Fruit fly (Drosophila melanogaster) whole organism, embryonic: ENCODE data around the gene Gart.

ENCODE experiments used
- Atf-2 ChIP-seq: fragments of 200-800 bp; sonication (Bioruptor generic); optimal IDR thresholded peaks from 2 replicates; lab custom pipeline; 2016; ENCODE audit warnings: missing biosample characterization, missing genetic modification characterization
- B-H2 ChIP-seq: fragments of 200-800 bp; sonication (Bioruptor generic); optimal IDR thresholded peaks from 2 replicates; lab custom pipeline; 2018; ENCODE audit warnings: missing biosample characterization, mild to moderate bottlenecking, missing genetic modification characterization
- CG10267 ChIP-seq: fragments of 200-800 bp; sonication (Bioruptor generic); optimal IDR thresholded peaks from 2 replicates; lab custom pipeline; 2018; ENCODE audit warnings: missing biosample characterization, mild to moderate bottlenecking, missing genetic modification characterization, moderate library complexity
- CG10431 ChIP-seq: fragments of 200-800 bp; sonication (Bioruptor generic); optimal IDR thresholded peaks from 3 replicates; lab custom pipeline; 2018; ENCODE audit warnings: missing biosample characterization, mild to moderate bottlenecking, missing genetic modification characterization
- CG10959 ChIP-seq: fragments of 200-800 bp; sonication (Bioruptor generic); IDR thresholded peaks from 2 replicates; pipeline ENCODE4 v1.3.6; 2022; ENCODE audit warnings: missing biosample characterization, missing genetic modification characterization
- CG13287 ChIP-seq: fragments of 200-800 bp; sonication (Bioruptor generic); IDR thresholded peaks from 2 replicates; pipeline ENCODE4 v1.3.6; 2022; ENCODE audit warnings: missing biosample characterization, missing genetic modification characterization; ENCODE audit not compliant: partially characterized antibody
- CG13894 ChIP-seq: fragments of 200-800 bp; sonication (Bioruptor generic); optimal IDR thresholded peaks from 3 replicates; lab custom pipeline; 2018; ENCODE audit warnings: missing biosample characterization, mild to moderate bottlenecking, missing genetic modification characterization, moderate library complexity
- CG14667 ChIP-seq: fragments of 200-800 bp; sonication (Bioruptor generic); IDR thresholded peaks from 2 replicates; pipeline ENCODE4 v1.3.6; 2022; ENCODE audit warnings: missing biosample characterization, missing genetic modification characterization
- CG15011 ChIP-seq: fragments of 200-800 bp; sonication (Bioruptor generic); optimal IDR thresholded peaks from 3 replicates; lab custom pipeline; 2018; ENCODE audit warnings: missing biosample characterization, mild to moderate bottlenecking, missing genetic modification characterization
- CG1647 ChIP-seq: fragments of 200-800 bp; sonication (Bioruptor generic); optimal IDR thresholded peaks from 3 replicates; lab custom pipeline; 2016; ENCODE audit warnings: missing biosample characterization, missing genetic modification characterization
- CG17912 ChIP-seq: fragments of 200-800 bp; sonication (Bioruptor generic); optimal IDR thresholded peaks from 2 replicates; lab custom pipeline; 2018; ENCODE audit warnings: missing biosample characterization, mild to moderate bottlenecking, missing genetic modification characterization
- CG2129 ChIP-seq: fragments of 200-800 bp; sonication (Bioruptor generic); IDR thresholded peaks from 2 replicates; pipeline ENCODE4 v1.3.6; 2022; ENCODE audit warnings: missing biosample characterization, missing genetic modification characterization; ENCODE audit not compliant: partially characterized antibody
- CG3847 ChIP-seq: fragments of 200-800 bp; sonication (Bioruptor generic); IDR thresholded peaks from 2 replicates; pipeline ENCODE4 v1.3.6; 2022; ENCODE audit warnings: missing biosample characterization, missing genetic modification characterization
- CG4424 ChIP-seq: fragments of 200-800 bp; sonication (Bioruptor generic); optimal IDR thresholded peaks from 3 replicates; lab custom pipeline; 2016; ENCODE audit warnings: missing biosample characterization, missing genetic modification characterization
- CG4730 ChIP-seq: fragments of 200-800 bp; sonication (Bioruptor generic); IDR thresholded peaks from 2 replicates; pipeline ENCODE4 v1.3.6; 2022; ENCODE audit warnings: missing biosample characterization, missing genetic modification characterization
- CG6791 ChIP-seq: fragments of 200-800 bp; sonication (Bioruptor generic); IDR thresholded peaks from 3 replicates; pipeline ENCODE4 v1.3.6; 2022; ENCODE audit warnings: missing biosample characterization, missing genetic modification characterization; ENCODE audit not compliant: partially characterized antibody
- CG9797 ChIP-seq: fragments of 200-800 bp; sonication (Bioruptor generic); optimal IDR thresholded peaks from 3 replicates; lab custom pipeline; 2018; ENCODE audit warnings: missing biosample characterization, mild to moderate bottlenecking, missing genetic modification characterization
- Doc2 ChIP-seq: fragments of 200-800 bp; sonication (Bioruptor generic); IDR thresholded peaks from 2 replicates; pipeline ENCODE4 v1.3.6; 2022; ENCODE audit warnings: missing biosample characterization, missing genetic modification characterization
- Elba2 ChIP-seq: fragments of 200-800 bp; sonication (Bioruptor generic); optimal IDR thresholded peaks from 3 replicates; lab custom pipeline; 2016; ENCODE audit warnings: missing biosample characterization, missing genetic modification characterization
- Kr ChIP-seq: fragments of 200-800 bp; sonication (Bioruptor generic); optimal IDR thresholded peaks from 2 replicates; lab custom pipeline; 2017; ENCODE audit warnings: missing biosample characterization, mild to moderate bottlenecking, missing genetic modification characterization
- MTF-1 ChIP-seq: fragments of 200-800 bp; sonication (Bioruptor generic); optimal IDR thresholded peaks from 2 replicates; lab custom pipeline; 2018; ENCODE audit warnings: missing biosample characterization, mild to moderate bottlenecking, missing genetic modification characterization, borderline replicate concordance
- Max ChIP-seq: fragments of 200-800 bp; sonication (Bioruptor generic); optimal IDR thresholded peaks from 2 replicates; lab custom pipeline; 2016; ENCODE audit warnings: missing biosample characterization, mild to moderate bottlenecking, missing genetic modification characterization
- NC2α ChIP-seq: fragments of 200-800 bp; sonication (Bioruptor generic); optimal IDR thresholded peaks from 2 replicates; lab custom pipeline; 2016; ENCODE audit warnings: missing biosample characterization, missing genetic modification characterization
- NFAT ChIP-seq: fragments of 200-800 bp; sonication (Bioruptor generic); IDR thresholded peaks from 2 replicates; pipeline ENCODE4 v1.3.6; 2022; ENCODE audit warnings: missing biosample characterization, missing genetic modification characterization
- Poxn ChIP-seq: fragments of 200-800 bp; sonication (Bioruptor generic); IDR thresholded peaks from 2 replicates; pipeline ENCODE4 v1.3.6; 2022; ENCODE audit warnings: missing biosample characterization, missing genetic modification characterization
- Rx ChIP-seq: fragments of 200-800 bp; sonication (Bioruptor generic); IDR thresholded peaks from 2 replicates; pipeline ENCODE4 v1.3.6; 2022; ENCODE audit warnings: missing biosample characterization, missing genetic modification characterization
- Spps ChIP-seq: fragments of 200-800 bp; sonication (Bioruptor generic); optimal IDR thresholded peaks from 2 replicates; lab custom pipeline; 2018; ENCODE audit warnings: missing biosample characterization, mild to moderate bottlenecking, missing genetic modification characterization
- Usf ChIP-seq: fragments of 200-800 bp; sonication (Bioruptor generic); optimal IDR thresholded peaks from 2 replicates; lab custom pipeline; 2017; ENCODE audit warnings: missing genotype, missing biosample characterization, missing genetic modification characterization
- ara ChIP-seq: fragments of 200-800 bp; sonication (Bioruptor generic); IDR thresholded peaks from 2 replicates; pipeline ENCODE4 v1.3.6; 2022; ENCODE audit warnings: missing biosample characterization, missing genetic modification characterization
- bowl ChIP-seq: fragments of 200-800 bp; sonication (Bioruptor generic); IDR thresholded peaks from 2 replicates; pipeline ENCODE4 v1.3.6; 2022; ENCODE audit warnings: missing biosample characterization, missing genetic modification characterization
- btn ChIP-seq: fragments of 200-800 bp; sonication (Bioruptor generic); optimal IDR thresholded peaks from 2 replicates; lab custom pipeline; 2016; ENCODE audit warnings: missing biosample characterization, missing genetic modification characterization
- chn ChIP-seq: fragments of 200-800 bp; sonication (Bioruptor generic); optimal IDR thresholded peaks from 2 replicates; lab custom pipeline; 2016; ENCODE audit warnings: missing biosample characterization, missing genetic modification characterization
- corto ChIP-seq: fragments of 200-800 bp; sonication (Bioruptor generic); optimal IDR thresholded peaks from 2 replicates; lab custom pipeline; 2016; ENCODE audit warnings: missing biosample characterization, mild to moderate bottlenecking, missing genetic modification characterization, moderate library complexity
- disco-r ChIP-seq: fragments of 200-800 bp; sonication (Bioruptor generic); optimal IDR thresholded peaks from 2 replicates; lab custom pipeline; 2016; ENCODE audit warnings: missing biosample characterization, missing genetic modification characterization
- dm ChIP-seq: fragments of 200-800 bp; sonication (Bioruptor generic); optimal IDR thresholded peaks from 3 replicates; lab custom pipeline; 2016; ENCODE audit warnings: missing biosample characterization, missing genetic modification characterization
- en ChIP-seq: fragments of 200-800 bp; sonication (Bioruptor generic); optimal IDR thresholded peaks from 2 replicates; lab custom pipeline; 2016; ENCODE audit warnings: missing biosample characterization, missing genetic modification characterization
- ewg ChIP-seq: fragments of 200-800 bp; sonication (Bioruptor generic); optimal IDR thresholded peaks from 3 replicates; lab custom pipeline; 2017; ENCODE audit warnings: mild to moderate bottlenecking, missing biosample characterization, missing genetic modification reagents, missing genetic modification characterization
- gcm2 ChIP-seq: fragments of 200-800 bp; sonication (Bioruptor generic); optimal IDR thresholded peaks from 2 replicates; lab custom pipeline; 2016; ENCODE audit warnings: missing biosample characterization, missing genetic modification characterization
- gsb ChIP-seq: fragments of 200-800 bp; sonication (Bioruptor generic); IDR thresholded peaks from 2 replicates; pipeline ENCODE4 v1.3.6; 2022; ENCODE audit warnings: missing biosample characterization, missing genetic modification characterization
- h ChIP-seq: fragments of >200 bp; optimal IDR thresholded peaks from 2 replicates; lab custom pipeline; 2017
- her ChIP-seq: fragments of 200-800 bp; sonication (Bioruptor generic); optimal IDR thresholded peaks from 2 replicates; lab custom pipeline; 2016; ENCODE audit warnings: missing biosample characterization, missing genetic modification characterization
- klu ChIP-seq: fragments of 200-800 bp; sonication (Bioruptor generic); IDR thresholded peaks from 2 replicates; pipeline ENCODE4 v1.3.6; 2022; ENCODE audit warnings: missing biosample characterization, missing genetic modification characterization
- oc ChIP-seq: fragments of 200-800 bp; sonication (Bioruptor generic); optimal IDR thresholded peaks from 2 replicates; lab custom pipeline; 2018; ENCODE audit warnings: missing biosample characterization, mild to moderate bottlenecking, missing genetic modification characterization, moderate library complexity
- odd ChIP-seq: fragments of 200-800 bp; sonication (Bioruptor generic); optimal IDR thresholded peaks from 2 replicates; lab custom pipeline; 2017; ENCODE audit warnings: missing biosample characterization, mild to moderate bottlenecking, missing genetic modification characterization
- peb ChIP-seq: fragments of 200-800 bp; sonication (Bioruptor generic); IDR thresholded peaks from 2 replicates; pipeline ENCODE4 v1.3.6; 2022; ENCODE audit warnings: missing biosample characterization, missing genetic modification characterization
- pzg ChIP-seq: fragments of 200-800 bp; sonication (Bioruptor generic); optimal IDR thresholded peaks from 3 replicates; lab custom pipeline; 2018; ENCODE audit warnings: missing biosample characterization, mild to moderate bottlenecking, missing genetic modification characterization, moderate library complexity
- sqz ChIP-seq: fragments of 200-800 bp; sonication (Bioruptor generic); optimal IDR thresholded peaks from 3 replicates; lab custom pipeline; 2018; ENCODE audit warnings: missing biosample characterization, mild to moderate bottlenecking, missing genetic modification characterization
- stc ChIP-seq: fragments of 200-800 bp; sonication (Bioruptor generic); IDR thresholded peaks from 2 replicates; pipeline ENCODE4 v1.3.6; 2022; ENCODE audit warnings: missing biosample characterization, missing genetic modification characterization
- sug ChIP-seq: fragments of 200-800 bp; optimal IDR thresholded peaks from 2 replicates; lab custom pipeline; 2019; ENCODE audit warnings: missing biosample characterization, mild to moderate bottlenecking, missing genetic modification characterization, moderate library complexity
- vvl ChIP-seq: fragments of 200-800 bp; sonication (Bioruptor generic); IDR thresholded peaks from 2 replicates; pipeline ENCODE4 v1.3.6; 2022; ENCODE audit warnings: missing biosample characterization, missing genetic modification characterization
- zen2 ChIP-seq: fragments of 200-800 bp; sonication (Bioruptor generic); IDR thresholded peaks from 3 replicates; pipeline ENCODE4 v1.3.6; 2022; ENCODE audit warnings: missing biosample characterization, missing genetic modification characterization; ENCODE audit not compliant: partially characterized antibody

Gart gene

dm6 chr2L:7056189-7056926, 32.7 kb upstream of the Gart start, which contains the start of gene Mnn1 (continued):
- TF ChIP-seq sqz (GFP tag; lab: Kevin White, UChicago) (peak; percentile 93), CG2129 (GFP tag; lab: Robert Waterston, UW) (no peak), CG4424 (GFP tag; lab: Kevin White, UChicago) (no peak), CG10959 (no peak), stc (GFP tag; lab: Robert Waterston, UW) (no peak), Max (GFP tag; lab: Kevin White, UChicago) (peak; percentile 93), CG14667 (GFP tag; lab: Robert Waterston, UW) (no peak), CG3847 (GFP tag; lab: Robert Waterston, UW) (peak; percentile 74), her (GFP tag; lab: Kevin White, UChicago) (peak; percentile 64), CG1647 (peak; percentile 29), dm (GFP tag; lab: Kevin White, UChicago) (peak; percentile 97), gcm2 (GFP tag; lab: Kevin White, UChicago) (no peak), Spps (tag; lab: Kevin White, UChicago) (no peak), CG10431 (GFP tag; lab: Kevin White, UChicago) (no peak), CG6791 (GFP tag; lab: Robert Waterston, UW) (peak; percentile 53; the same call in 2 of the 3 replicates), odd (GFP tag; lab: Kevin White, UChicago) (no peak), btn (peak; percentile 6), Usf (GFP tag; lab: Kevin White, UChicago) (no peak), Elba2 (GFP tag; lab: Kevin White, UChicago) (peak; percentile 96), h (lab: Kevin White, UChicago) (no peak), bowl (GFP tag; lab: Robert Waterston, UW) (no peak), disco-r (GFP tag; lab: Kevin White, UChicago) (no peak), gsb (GFP tag; lab: Robert Waterston, UW) (no peak), CG4730 (no peak), CG10267 (peak; percentile 98), MTF-1 (GFP tag; lab: Kevin White, UChicago) (no peak), ewg (no peak), Rx (GFP tag; lab: Robert Waterston, UW) (no peak), pzg (peak; percentile 98), Poxn (no peak), corto (no peak), CG13287 (GFP tag; lab: Robert Waterston, UW) (peak; percentile 66), CG17912 (GFP tag; lab: Kevin White, UChicago) (peak; percentile 34), peb (GFP tag; lab: Robert Waterston, UW) (no peak), en (GFP tag; lab: Kevin White, UChicago) (no peak), B-H2 (GFP tag; lab: Kevin White, UChicago) (peak; percentile 76), NFAT (peak; percentile 22; the same call in 1 of the 2 replicates), CG15011 (GFP tag; lab: Kevin White, UChicago) (no peak), ara (GFP tag; lab: Robert Waterston, UW) (no peak), CG13894 (tag; lab: Kevin White, UChicago) (no peak), sug (tag; lab: Kevin White, UChicago) (peak; percentile 79), Atf-2 (GFP tag; lab: Kevin White, UChicago) (no peak), klu (GFP tag; lab: Robert Waterston, UW) (peak; percentile 25; the same call in 1 of the 2 replicates), CG9797 (peak; percentile 92), Kr (GFP tag; lab: Kevin White, UChicago) (no peak), vvl (GFP tag; lab: Robert Waterston, UW) (peak; percentile 31; the same call in 1 of the 2 replicates), Doc2 (GFP tag; lab: Robert Waterston, UW) (no peak), oc (tag; lab: Kevin White, UChicago) (no peak), chn (peak; percentile 67), NC2α (GFP tag; lab: Kevin White, UChicago) (peak; percentile 39), zen2 (GFP tag; lab: Robert Waterston, UW) (no peak)
